Fruit fly (Drosophila melanogaster) S2 (cell line): Measurements from ENCODE around the gene sima.

Source experiments
- CG8478 ChIP-seq: fragments of >200 bp; optimal IDR thresholded peaks from 2 replicates; lab custom pipeline; 2018
- CTCF ChIP-seq, 2 experiments: fragments of >200 bp; optimal IDR thresholded peaks; 2 replicates each; lab custom pipeline; 2018

- TF ChIP-seq CG8478 (lab: Kevin White, UChicago) (no peak), CTCF (optimal IDR thresholded peaks at IDR 0.05; lab: Kevin White, UChicago) (no peak)
These were observed 106.1 kb downstream of the sima start for dm6 chr3R:30164162-30164561.
